Fruit fly (Drosophila melanogaster) whole organism, prepupa: ENCODE measurements around the gene CG15629.
A peak's percentile ranks its signal among the peaks of the same experiment; 100 is the strongest.

Experiments
- Blimp-1 ChIP-seq: fragments of 200-800 bp; sonication (Bioruptor generic); optimal IDR thresholded peaks from 3 replicates; lab custom pipeline; 2017; ENCODE audit warnings: missing biosample characterization, missing genetic modification characterization, mild to moderate bottlenecking, moderate library complexity, missing genetic modification reagents
- CG10631 ChIP-seq: fragments of 200-800 bp; sonication (Bioruptor generic); optimal IDR thresholded peaks from 2 replicates; lab custom pipeline; 2016; ENCODE audit warnings: missing biosample characterization, missing genetic modification characterization
- CG10669 ChIP-seq: fragments of 200-800 bp; sonication (Bioruptor generic); optimal IDR thresholded peaks from 3 replicates; lab custom pipeline; 2018; ENCODE audit warnings: missing biosample characterization, mild to moderate bottlenecking, missing genetic modification characterization, moderate library complexity
- CG11762 ChIP-seq: fragments of 200-800 bp; sonication (Bioruptor generic); optimal IDR thresholded peaks from 3 replicates; lab custom pipeline; 2016; ENCODE audit warnings: missing biosample characterization, missing genetic modification characterization; ENCODE audit not compliant: insufficient read depth
- CG11902 ChIP-seq: fragments of 200-800 bp; sonication (Bioruptor generic); optimal IDR thresholded peaks from 3 replicates; lab custom pipeline; 2016; ENCODE audit warnings: missing biosample characterization, missing genetic modification characterization
- CG15336 ChIP-seq: fragments of 200-800 bp; sonication (Bioruptor generic); IDR thresholded peaks from 2 replicates; pipeline ENCODE4 v1.3.6; 2022; ENCODE audit warnings: missing biosample characterization, missing genetic modification characterization
- CG32006 ChIP-seq: fragments of 200-800 bp; sonication (Bioruptor generic); optimal IDR thresholded peaks from 3 replicates; lab custom pipeline; 2017; ENCODE audit warnings: missing biosample characterization, mild to moderate bottlenecking, missing genetic modification characterization
- CG34406 ChIP-seq: fragments of 200-800 bp; sonication (Bioruptor generic); optimal IDR thresholded peaks from 3 replicates; lab custom pipeline; 2016; ENCODE audit warnings: missing biosample characterization, missing genetic modification characterization
- CG3919 ChIP-seq: fragments of 200-800 bp; sonication (Bioruptor generic); optimal IDR thresholded peaks from 3 replicates; lab custom pipeline; 2016; ENCODE audit warnings: missing biosample characterization, missing genetic modification characterization
- CG4318 ChIP-seq: fragments of 200-800 bp; sonication (Bioruptor generic); optimal IDR thresholded peaks from 3 replicates; lab custom pipeline; 2017; ENCODE audit warnings: missing biosample characterization, mild to moderate bottlenecking, missing genetic modification characterization
- CG6163 ChIP-seq: fragments of 200-800 bp; sonication (Bioruptor generic); IDR thresholded peaks from 3 replicates; pipeline ENCODE4 v1.3.6; 2022; ENCODE audit warnings: missing biosample characterization, missing genetic modification characterization
- CG6276 ChIP-seq: fragments of 200-800 bp; sonication (Bioruptor generic); optimal IDR thresholded peaks from 2 replicates; lab custom pipeline; 2017; ENCODE audit warnings: missing biosample characterization, mild to moderate bottlenecking, missing genetic modification characterization
- CG6854 ChIP-seq: fragments of 200-800 bp; sonication (Bioruptor generic); optimal IDR thresholded peaks from 2 replicates; lab custom pipeline; 2017; ENCODE audit warnings: missing biosample characterization, mild to moderate bottlenecking, missing genetic modification characterization
- CG8119 ChIP-seq: fragments of 200-800 bp; sonication (Bioruptor generic); IDR thresholded peaks from 3 replicates; pipeline ENCODE4 v1.3.6; 2022; ENCODE audit warnings: missing biosample characterization, missing genetic modification characterization
- CG8319 ChIP-seq: fragments of 200-800 bp; sonication (Bioruptor generic); optimal IDR thresholded peaks from 3 replicates; lab custom pipeline; 2016; ENCODE audit warnings: missing biosample characterization, missing genetic modification characterization
- CG8632 ChIP-seq: fragments of 200-800 bp; sonication (Bioruptor generic); optimal IDR thresholded peaks from 3 replicates; lab custom pipeline; 2016; ENCODE audit warnings: missing biosample characterization, missing genetic modification characterization
- CG9139 ChIP-seq: fragments of 200-800 bp; sonication (Bioruptor generic); optimal IDR thresholded peaks from 3 replicates; lab custom pipeline; 2017; ENCODE audit warnings: missing biosample characterization, mild to moderate bottlenecking, missing genetic modification characterization
- Eip75B ChIP-seq: fragments of 200-800 bp; sonication (Bioruptor generic); optimal IDR thresholded peaks from 3 replicates; lab custom pipeline; 2016; ENCODE audit warnings: missing biosample characterization, missing genetic modification characterization
- Eip78C ChIP-seq: fragments of 200-800 bp; sonication (Bioruptor generic); peaks from one replicate; lab custom pipeline; 2016; ENCODE audit warnings: missing biosample characterization, missing genetic modification characterization
- Ets96B ChIP-seq: fragments of 200-800 bp; optimal IDR thresholded peaks from 2 replicates; lab custom pipeline; 2019; ENCODE audit warnings: missing biosample characterization, mild to moderate bottlenecking, missing genetic modification characterization, moderate library complexity
- Hr39 ChIP-seq: fragments of 200-800 bp; sonication (Bioruptor generic); optimal IDR thresholded peaks from 2 replicates; lab custom pipeline; 2016; ENCODE audit warnings: missing biosample characterization, missing genetic modification characterization
- Hr4 ChIP-seq: fragments of 200-800 bp; sonication (Bioruptor generic); optimal IDR thresholded peaks from 3 replicates; lab custom pipeline; 2016; ENCODE audit warnings: missing biosample characterization, missing genetic modification characterization
- Lpt ChIP-seq: fragments of 200-800 bp; sonication (Bioruptor generic); optimal IDR thresholded peaks from 3 replicates; lab custom pipeline; 2016; ENCODE audit warnings: missing biosample characterization, missing genetic modification characterization
- OdsH ChIP-seq: fragments of 200-800 bp; sonication (Bioruptor generic); optimal IDR thresholded peaks from 3 replicates; lab custom pipeline; 2016; ENCODE audit warnings: missing biosample characterization, missing genetic modification characterization
- Sox14 ChIP-seq: fragments of 200-800 bp; sonication (Bioruptor generic); optimal IDR thresholded peaks from 3 replicates; lab custom pipeline; 2016; ENCODE audit warnings: missing biosample characterization, missing genetic modification characterization
- Sox15 ChIP-seq: fragments of 200-800 bp; sonication (Bioruptor generic); optimal IDR thresholded peaks from 3 replicates; lab custom pipeline; 2016; ENCODE audit warnings: missing biosample characterization, missing genetic modification characterization
- acj6 ChIP-seq: fragments of 200-800 bp; sonication (Bioruptor generic); optimal IDR thresholded peaks from 3 replicates; lab custom pipeline; 2016; ENCODE audit warnings: missing biosample characterization, missing genetic modification characterization
- cyc ChIP-seq: fragments of 200-800 bp; sonication (Bioruptor generic); optimal IDR thresholded peaks from 3 replicates; lab custom pipeline; 2016; ENCODE audit warnings: missing biosample characterization, missing genetic modification characterization
- dac ChIP-seq: fragments of 200-800 bp; sonication (Bioruptor generic); optimal IDR thresholded peaks from 2 replicates; lab custom pipeline; 2017; ENCODE audit warnings: missing biosample characterization, mild to moderate bottlenecking, missing genetic modification characterization
- esn ChIP-seq: fragments of 200-800 bp; sonication (Bioruptor generic); optimal IDR thresholded peaks from 2 replicates; lab custom pipeline; 2016; ENCODE audit warnings: missing biosample characterization, mild to moderate bottlenecking, missing genetic modification characterization, moderate library complexity
- fd59A ChIP-seq: fragments of 200-800 bp; sonication (Bioruptor generic); optimal IDR thresholded peaks from 2 replicates; lab custom pipeline; 2017; ENCODE audit warnings: missing biosample characterization, mild to moderate bottlenecking, missing genetic modification characterization, missing genetic modification reagents
- fkh ChIP-seq: fragments of 200-800 bp; sonication (Bioruptor generic); optimal IDR thresholded peaks from 3 replicates; lab custom pipeline; 2017; ENCODE audit warnings: missing biosample characterization, mild to moderate bottlenecking, missing genetic modification characterization, moderate library complexity
- lz ChIP-seq: fragments of 200-800 bp; sonication (Bioruptor generic); optimal IDR thresholded peaks from 3 replicates; lab custom pipeline; 2016; ENCODE audit warnings: missing biosample characterization, missing genetic modification characterization
- net ChIP-seq: fragments of 200-800 bp; sonication (Bioruptor generic); optimal IDR thresholded peaks from 3 replicates; lab custom pipeline; 2016; ENCODE audit warnings: missing biosample characterization, missing genetic modification characterization
- pdm3 ChIP-seq: fragments of 200-800 bp; sonication (Bioruptor generic); optimal IDR thresholded peaks from 3 replicates; lab custom pipeline; 2016; ENCODE audit warnings: missing biosample characterization, missing genetic modification characterization
- spab ChIP-seq: fragments of 200-800 bp; sonication (Bioruptor generic); optimal IDR thresholded peaks from 2 replicates; lab custom pipeline; 2017; ENCODE audit warnings: missing biosample characterization, mild to moderate bottlenecking, missing genetic modification characterization, missing genetic modification reagents
- ss ChIP-seq, 2 experiments: fragments of 200-800 bp; sonication (Bioruptor generic); optimal IDR thresholded peaks; 2 replicates in 1 of 2; 3 replicates in 1 of 2; lab custom pipeline; 2017 to 2018; ENCODE audit warnings: mild to moderate bottlenecking in 2 of 2, missing biosample characterization in 2 of 2, missing genetic modification characterization in 2 of 2, moderate library complexity in 1 of 2
- svp ChIP-seq: fragments of 200-800 bp; sonication (Bioruptor generic); peaks from one replicate; lab custom pipeline; 2016; ENCODE audit warnings: missing biosample characterization, missing genetic modification characterization
- topi ChIP-seq: fragments of 200-800 bp; sonication (Bioruptor generic); optimal IDR thresholded peaks from 3 replicates; lab custom pipeline; 2016; ENCODE audit warnings: missing biosample characterization, missing genetic modification characterization

Gene CG15629

DNA sequence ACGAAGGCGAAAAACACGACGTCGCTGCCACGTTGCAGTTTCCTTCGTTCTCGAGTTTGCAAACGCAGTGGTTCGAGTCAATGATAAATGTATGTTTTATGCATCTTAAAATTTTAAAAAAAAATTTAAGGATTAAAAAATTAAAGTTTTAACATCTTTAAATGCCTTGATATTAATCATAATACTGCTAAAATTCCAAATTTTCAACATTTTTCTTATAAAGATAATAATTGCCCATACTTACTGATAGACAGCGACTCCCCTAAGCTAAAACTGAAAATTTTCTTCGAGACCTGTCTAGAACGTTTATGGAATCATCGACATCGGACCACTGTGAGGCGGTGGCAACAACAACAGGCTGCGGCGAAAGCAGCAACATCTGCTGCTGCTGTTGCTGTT is 8.5 kb downstream of the CG15629 start (continued):
- TF ChIP-seq topi (GFP tag; lab: Kevin White, UChicago): peak; percentile 75
- peak; percentile 66 for TF ChIP-seq CG9139 (GFP tag; lab: Kevin White, UChicago)
- TF ChIP-seq acj6 (GFP tag; lab: Kevin White, UChicago): peak; percentile 60
- TF ChIP-seq cyc: peak; percentile 49
- TF ChIP-seq lz (GFP tag; lab: Kevin White, UChicago): peak; percentile 27
- TF ChIP-seq CG32006 (GFP tag; lab: Kevin White, UChicago): peak; percentile 78
- peak; percentile 74 for TF ChIP-seq CG3919
- peak; percentile 79 for TF ChIP-seq Eip75B (GFP tag; lab: Kevin White, UChicago)
- no peak for TF ChIP-seq Hr39 (GFP tag; lab: Kevin White, UChicago)
- TF ChIP-seq CG4318 (GFP tag; lab: Kevin White, UChicago): peak; percentile 57
- peak; percentile 88 for TF ChIP-seq spab
- peak; percentile 16 for TF ChIP-seq fkh (GFP tag; lab: Kevin White, UChicago)
- peak; percentile 56 for TF ChIP-seq CG10631 (GFP tag; lab: Kevin White, UChicago)
- peak; percentile 22 for TF ChIP-seq CG11902 (GFP tag; lab: Kevin White, UChicago)
- peak; percentile 68 for TF ChIP-seq Sox14
- peak; percentile 33 for TF ChIP-seq CG6854
- peak; percentile 8 for TF ChIP-seq dac
- TF ChIP-seq net (GFP tag; lab: Kevin White, UChicago): peak; percentile 81
- peak; percentile 53 for TF ChIP-seq CG15336 (GFP tag; lab: Robert Waterston, UW)
- TF ChIP-seq CG8319 (GFP tag; lab: Kevin White, UChicago): peak; percentile 49
- peak; percentile 18 for TF ChIP-seq Lpt (GFP tag; lab: Kevin White, UChicago)

DNA sequence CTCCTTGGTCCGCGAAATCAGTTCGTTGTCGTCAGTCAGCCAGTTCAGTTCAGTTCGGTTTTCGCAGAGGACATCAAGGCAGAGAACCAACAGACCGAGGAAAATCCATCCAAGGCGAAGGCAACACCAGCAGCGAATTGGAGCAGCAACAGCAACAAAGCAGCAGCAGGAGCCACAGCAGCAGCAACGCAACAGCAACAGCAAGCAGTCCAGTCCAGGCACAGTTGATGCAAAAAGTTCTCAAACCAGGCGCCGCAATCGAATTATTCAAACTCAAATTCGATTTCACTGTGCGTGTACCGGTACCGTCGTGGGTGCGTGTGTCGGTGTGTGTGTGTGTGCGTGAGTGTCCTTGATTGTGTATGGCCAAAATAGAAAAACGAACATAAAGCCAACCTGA is 8.9 kb downstream of the CG15629 start, which contains the start of gene CG15628:
TSS of gene CG15628 (plus strand) at position 18 of the 400 bp plus-strand sequence.
- TF ChIP-seq Eip78C: no peak
- no peak for TF ChIP-seq Ets96B (tag; lab: Kevin White, UChicago)
- TF ChIP-seq CG6276 (GFP tag; lab: Kevin White, UChicago): no peak
- no peak for TF ChIP-seq CG10669 (GFP tag; lab: Kevin White, UChicago)
- TF ChIP-seq Lpt (GFP tag; lab: Kevin White, UChicago): no peak
- TF ChIP-seq CG3919: no peak
- TF ChIP-seq OdsH (GFP tag; lab: Kevin White, UChicago): no peak
- TF ChIP-seq spab: no peak
- TF ChIP-seq CG6163 (GFP tag; lab: Robert Waterston, UW): no peak

DNA sequence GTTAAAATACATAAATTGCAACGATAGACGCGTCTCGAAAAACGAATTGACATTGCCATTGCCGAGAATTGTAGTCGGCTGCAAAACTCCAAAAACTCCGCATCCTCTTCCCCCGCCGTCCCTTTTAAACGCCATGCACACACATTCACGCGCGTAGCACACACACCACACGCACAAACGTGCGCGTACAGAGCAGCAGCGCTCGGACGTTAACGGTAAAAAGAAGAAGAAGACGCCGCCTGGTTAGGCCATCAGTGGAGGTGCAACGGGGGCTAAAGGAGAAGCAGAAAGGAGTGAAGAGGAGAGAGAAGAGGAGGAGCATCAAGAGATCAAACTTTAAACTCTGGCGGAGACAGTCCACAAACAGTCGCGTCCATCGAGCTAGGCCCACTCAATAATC is 9.4 kb downstream of the CG15629 start:
- TF ChIP-seq CG11762 (no peak), CG8632 (GFP tag; lab: Kevin White, UChicago) (no peak), Eip78C (no peak), Sox15 (no peak), Hr39 (GFP tag; lab: Kevin White, UChicago) (no peak), CG34406 (no peak)

DNA sequence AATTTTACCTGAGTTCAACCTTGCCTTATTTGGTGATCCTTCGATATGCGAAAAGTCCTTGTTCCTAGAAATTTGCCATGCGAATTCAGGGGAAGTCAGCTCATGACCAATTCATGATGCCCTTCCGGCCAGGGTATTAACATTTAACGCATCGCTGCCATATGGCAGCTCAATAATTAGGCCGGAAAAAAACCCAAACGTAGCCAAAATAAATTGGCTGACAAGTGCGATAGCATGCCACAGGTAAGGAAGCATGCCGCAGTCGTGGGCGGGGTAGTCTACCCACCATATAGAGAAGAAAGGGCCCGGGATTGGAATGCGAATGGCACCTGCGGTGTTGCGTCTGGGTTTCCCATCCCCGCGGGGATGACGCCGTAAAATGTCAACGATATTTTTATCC is 11.0 kb downstream of the CG15629 start:
- TF ChIP-seq Hr39 (GFP tag; lab: Kevin White, UChicago) (no peak), pdm3 (GFP tag; lab: Kevin White, UChicago) (no peak), CG8632 (GFP tag; lab: Kevin White, UChicago) (no peak), svp (GFP tag; lab: Kevin White, UChicago) (no peak), fd59A (no peak), esn (GFP tag; lab: Kevin White, UChicago) (no peak), acj6 (GFP tag; lab: Kevin White, UChicago) (no peak), topi (GFP tag; lab: Kevin White, UChicago) (no peak), spab (no peak)

DNA sequence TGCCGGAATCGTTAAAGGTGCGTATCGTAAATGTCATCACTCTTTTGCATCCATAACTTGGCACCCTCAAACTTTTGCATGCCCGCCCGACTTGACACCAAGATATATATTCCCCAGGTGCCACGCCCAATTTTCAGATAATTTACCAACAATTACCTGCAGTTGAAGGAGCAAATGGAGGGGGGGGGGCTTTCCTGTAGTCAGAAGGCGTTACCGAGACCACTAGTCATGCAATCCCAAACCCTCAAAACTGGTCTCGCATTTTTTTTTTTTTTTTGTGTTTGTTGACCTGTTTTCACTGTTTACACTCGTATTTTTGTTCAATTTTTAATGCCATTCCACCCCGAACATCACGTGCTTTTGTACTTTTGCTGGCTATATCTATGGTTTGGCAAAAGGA is 12.9 kb downstream of the CG15629 start:
- no peak for TF ChIP-seq CG8119
- peak; percentile 34 for TF ChIP-seq Eip78C
- TF ChIP-seq OdsH (GFP tag; lab: Kevin White, UChicago): no peak
- peak; percentile 6 for TF ChIP-seq Blimp-1
- TF ChIP-seq spab: no peak
- no peak for TF ChIP-seq Hr4
- TF ChIP-seq ss (GFP tag; optimal IDR thresholded peaks at IDR 0.05; lab: Kevin White, UChicago): peak in 1 of 2 experiments; percentile 90
- TF ChIP-seq, all 60 proteins: peak for 3
